Fruit fly (Drosophila melanogaster) whole organism, embryonic: ENCODE data around the gene form3.
A peak's percentile ranks its signal among the peaks of the same experiment; 100 is the strongest.

Experiments
- Atf6 ChIP-seq: fragments of 200-800 bp; sonication (Bioruptor generic); IDR thresholded peaks from 2 replicates; pipeline ENCODE4 v1.3.6; 2022; ENCODE audit warnings: missing biosample characterization, missing genetic modification characterization
- B-H2 ChIP-seq: fragments of 200-800 bp; sonication (Bioruptor generic); optimal IDR thresholded peaks from 2 replicates; lab custom pipeline; 2018; ENCODE audit warnings: missing biosample characterization, mild to moderate bottlenecking, missing genetic modification characterization
- Bgb ChIP-seq: fragments of 200-800 bp; sonication (Bioruptor generic); IDR thresholded peaks from 2 replicates; pipeline ENCODE4 v1.3.6; 2022; ENCODE audit warnings: missing biosample characterization, missing genetic modification characterization; ENCODE audit not compliant: partially characterized antibody
- CG10209 ChIP-seq: fragments of 200-800 bp; sonication (Bioruptor generic); optimal IDR thresholded peaks from 3 replicates; lab custom pipeline; 2017; ENCODE audit warnings: missing biosample characterization, mild to moderate bottlenecking, missing genetic modification characterization, missing genetic modification reagents
- CG11696 ChIP-seq: fragments of 200-800 bp; sonication (Bioruptor generic); IDR thresholded peaks from 2 replicates; pipeline ENCODE4 v1.3.6; 2022; ENCODE audit warnings: missing biosample characterization, missing genetic modification characterization
- CG14050 ChIP-seq: fragments of 200-800 bp; sonication (Bioruptor generic); IDR thresholded peaks from 3 replicates; pipeline ENCODE4 v1.3.6; 2022; ENCODE audit warnings: missing biosample characterization, missing genetic modification characterization
- CG15269 ChIP-seq: fragments of 200-800 bp; sonication (Bioruptor generic); optimal IDR thresholded peaks from 2 replicates; lab custom pipeline; 2018; ENCODE audit warnings: missing biosample characterization, mild to moderate bottlenecking, missing genetic modification characterization, moderate library complexity
- CG15514 ChIP-seq: fragments of 200-800 bp; sonication (Bioruptor generic); optimal IDR thresholded peaks from 3 replicates; lab custom pipeline; 2017; ENCODE audit warnings: missing biosample characterization, missing genetic modification characterization, mild to moderate bottlenecking, moderate library complexity, missing genetic modification reagents
- CG16779 ChIP-seq: fragments of 200-800 bp; sonication (Bioruptor generic); IDR thresholded peaks from 2 replicates; pipeline ENCODE4 v1.3.6; 2022; ENCODE audit warnings: missing biosample characterization, missing genetic modification characterization
- CG17385 ChIP-seq: fragments of 200-800 bp; sonication (Bioruptor generic); optimal IDR thresholded peaks from 3 replicates; lab custom pipeline; 2018; ENCODE audit warnings: missing biosample characterization, mild to moderate bottlenecking, missing genetic modification characterization
- CG17802 ChIP-seq: fragments of 200-800 bp; sonication (Bioruptor generic); optimal IDR thresholded peaks from 2 replicates; lab custom pipeline; 2018; ENCODE audit warnings: missing biosample characterization, mild to moderate bottlenecking, missing genetic modification characterization, moderate library complexity
- CG18262 ChIP-seq: fragments of 200-800 bp; optimal IDR thresholded peaks from 3 replicates; lab custom pipeline; 2019; ENCODE audit warnings: missing biosample characterization, mild to moderate bottlenecking, missing genetic modification characterization, moderate library complexity
- CG18599 ChIP-seq: fragments of 200-800 bp; sonication (Bioruptor generic); optimal IDR thresholded peaks from 3 replicates; lab custom pipeline; 2017; ENCODE audit warnings: missing biosample characterization, missing genetic modification characterization, mild to moderate bottlenecking, moderate library complexity, missing genetic modification reagents
- CG2875 ChIP-seq: fragments of 200-800 bp; sonication (Bioruptor generic); optimal IDR thresholded peaks from 2 replicates; lab custom pipeline; 2017; ENCODE audit warnings: missing biosample characterization, mild to moderate bottlenecking, missing genetic modification characterization, missing genetic modification reagents
- CG34224 ChIP-seq: fragments of 200-800 bp; sonication (Bioruptor generic); IDR thresholded peaks from 3 replicates; pipeline ENCODE4 v1.3.6; 2022; ENCODE audit warnings: missing biosample characterization, missing genetic modification characterization; ENCODE audit not compliant: partially characterized antibody
- CG4707 ChIP-seq: fragments of 200-800 bp; sonication (Bioruptor generic); optimal IDR thresholded peaks from 2 replicates; lab custom pipeline; 2018; ENCODE audit warnings: missing biosample characterization, mild to moderate bottlenecking, missing genetic modification characterization, moderate library complexity
- CG8089 ChIP-seq: fragments of 200-800 bp; sonication (Bioruptor generic); optimal IDR thresholded peaks from 3 replicates; lab custom pipeline; 2016; ENCODE audit warnings: missing biosample characterization, missing genetic modification characterization
- CG9817 ChIP-seq: fragments of 200-800 bp; sonication (Bioruptor generic); optimal IDR thresholded peaks from 2 replicates; lab custom pipeline; 2018; ENCODE audit warnings: missing biosample characterization, mild to moderate bottlenecking, missing genetic modification characterization, moderate library complexity
- Deaf1 ChIP-seq: fragments of 200-800 bp; optimal IDR thresholded peaks from 3 replicates; lab custom pipeline; 2019; ENCODE audit warnings: missing biosample characterization, mild to moderate bottlenecking, missing genetic modification characterization, moderate library complexity
- Elba2 ChIP-seq: fragments of 200-800 bp; sonication (Bioruptor generic); optimal IDR thresholded peaks from 3 replicates; lab custom pipeline; 2016; ENCODE audit warnings: missing biosample characterization, missing genetic modification characterization
- Fer3 ChIP-seq: fragments of 200-800 bp; sonication (Bioruptor generic); optimal IDR thresholded peaks from 2 replicates; lab custom pipeline; 2018; ENCODE audit warnings: missing biosample characterization, mild to moderate bottlenecking, missing genetic modification characterization, moderate library complexity
- NfI ChIP-seq: fragments of 200-800 bp; sonication (Bioruptor generic); optimal IDR thresholded peaks from 3 replicates; lab custom pipeline; 2018; ENCODE audit warnings: missing biosample characterization, mild to moderate bottlenecking, missing genetic modification characterization, moderate library complexity
- Sox100B ChIP-seq: fragments of 200-800 bp; sonication (Bioruptor generic); optimal IDR thresholded peaks from 3 replicates; lab custom pipeline; 2018; ENCODE audit warnings: missing biosample characterization, mild to moderate bottlenecking, missing genetic modification characterization
- TFAM ChIP-seq: fragments of 200-800 bp; sonication (Bioruptor generic); optimal IDR thresholded peaks from 2 replicates; lab custom pipeline; 2017; ENCODE audit warnings: missing biosample characterization, missing genetic modification characterization, inconsistent platforms
- Tbp ChIP-seq: fragments of >200 bp; optimal IDR thresholded peaks from 2 replicates; lab custom pipeline; 2018; ENCODE audit warnings: missing biosample characterization, missing genetic modification characterization
- ab ChIP-seq: fragments of 200-800 bp; sonication (Bioruptor generic); optimal IDR thresholded peaks from 2 replicates; lab custom pipeline; 2016; ENCODE audit warnings: missing biosample characterization, missing genetic modification characterization
- abd-A ChIP-seq: fragments of 200-800 bp; sonication (Bioruptor generic); optimal IDR thresholded peaks from 3 replicates; lab custom pipeline; 2019; ENCODE audit warnings: missing biosample characterization, mild to moderate bottlenecking, missing genetic modification characterization, moderate library complexity
- ac ChIP-seq: fragments of 200-800 bp; sonication (Bioruptor generic); optimal IDR thresholded peaks from 3 replicates; lab custom pipeline; 2017; ENCODE audit warnings: missing biosample characterization, mild to moderate bottlenecking, missing genetic modification characterization
- aop ChIP-seq: fragments of 200-800 bp; sonication (Bioruptor generic); IDR thresholded peaks from 2 replicates; pipeline ENCODE4 v1.3.6; 2022; ENCODE audit warnings: missing biosample characterization, missing genetic modification characterization
- ap ChIP-seq: fragments of 200-800 bp; sonication (Bioruptor generic); IDR thresholded peaks from 2 replicates; pipeline ENCODE4 v1.3.6; 2022; ENCODE audit warnings: missing biosample characterization, missing genetic modification characterization
- cwo ChIP-seq: fragments of 200-800 bp; sonication (Bioruptor generic); optimal IDR thresholded peaks from 3 replicates; lab custom pipeline; 2017; ENCODE audit warnings: missing biosample characterization, missing genetic modification characterization, mild to moderate bottlenecking, moderate library complexity, missing genetic modification reagents
- danr ChIP-seq: fragments of 200-800 bp; sonication (Bioruptor generic); IDR thresholded peaks from 2 replicates; pipeline ENCODE4 v1.3.6; 2022; ENCODE audit warnings: missing biosample characterization, missing genetic modification characterization
- dysf ChIP-seq: fragments of 200-800 bp; sonication (Bioruptor generic); IDR thresholded peaks from 3 replicates; pipeline ENCODE4 v1.3.6; 2022; ENCODE audit warnings: missing biosample characterization, missing genetic modification characterization
- esg ChIP-seq: fragments of 200-800 bp; sonication (Bioruptor generic); conservative IDR thresholded peaks from 2 replicates; pipeline ENCODE4 v1.3.6; 2022; ENCODE audit warnings: missing biosample characterization, missing genetic modification characterization
- gcm2 ChIP-seq: fragments of 200-800 bp; sonication (Bioruptor generic); optimal IDR thresholded peaks from 2 replicates; lab custom pipeline; 2016; ENCODE audit warnings: missing biosample characterization, missing genetic modification characterization
- h ChIP-seq: fragments of >200 bp; optimal IDR thresholded peaks from 2 replicates; lab custom pipeline; 2017
- jigr1 ChIP-seq: fragments of 200-800 bp; sonication (Bioruptor generic); IDR thresholded peaks from 3 replicates; pipeline ENCODE4 v1.3.6; 2022; ENCODE audit warnings: missing biosample characterization, missing genetic modification characterization
- kah ChIP-seq: fragments of 200-800 bp; sonication (Bioruptor generic); optimal IDR thresholded peaks from 2 replicates; lab custom pipeline; 2018; ENCODE audit warnings: missing biosample characterization, mild to moderate bottlenecking, missing genetic modification characterization
- nerfin-1 ChIP-seq: fragments of 200-800 bp; sonication (Bioruptor generic); optimal IDR thresholded peaks from 3 replicates; lab custom pipeline; 2019; ENCODE audit warnings: missing biosample characterization, mild to moderate bottlenecking, missing genetic modification characterization, moderate library complexity
- pan ChIP-seq, 4 experiments: fragments of >200 bp in 3 of 4; fragments of 200-800 bp in 1 of 4; sonication (Bioruptor generic) in 1 of 4; optimal IDR thresholded peaks in 3 of 4; IDR thresholded peaks in 1 of 4; 2 replicates each; pipeline versions ENCODE4 v1.3.6 to Lab custom; 2017 to 2022; ENCODE audit warnings: missing biosample characterization in 2 of 4, missing genetic modification characterization in 2 of 4, mixed read lengths in 1 of 4
- pzg ChIP-seq: fragments of 200-800 bp; sonication (Bioruptor generic); optimal IDR thresholded peaks from 3 replicates; lab custom pipeline; 2018; ENCODE audit warnings: missing biosample characterization, mild to moderate bottlenecking, missing genetic modification characterization, moderate library complexity
- sd ChIP-seq: fragments of 200-800 bp; sonication (Bioruptor generic); optimal IDR thresholded peaks from 3 replicates; lab custom pipeline; 2018; ENCODE audit warnings: missing biosample characterization, mild to moderate bottlenecking, missing genetic modification characterization, moderate library complexity
- seq ChIP-seq: fragments of 200-800 bp; sonication (Bioruptor generic); IDR thresholded peaks from 2 replicates; pipeline ENCODE4 v1.3.6; 2022; ENCODE audit warnings: missing biosample characterization, missing genetic modification characterization
- slbo ChIP-seq: fragments of 200-800 bp; sonication (Bioruptor generic); IDR thresholded peaks from 2 replicates; pipeline ENCODE4 v1.3.6; 2022; ENCODE audit warnings: missing biosample characterization, missing genetic modification characterization
- sna ChIP-seq: fragments of 200-800 bp; sonication (Bioruptor generic); IDR thresholded peaks from 2 replicates; pipeline ENCODE4 v1.3.6; 2022; ENCODE audit warnings: missing biosample characterization, missing genetic modification characterization; ENCODE audit not compliant: partially characterized antibody
- so ChIP-seq: fragments of 200-800 bp; sonication (Bioruptor generic); IDR thresholded peaks from 3 replicates; pipeline ENCODE4 v1.3.6; 2022; ENCODE audit warnings: missing biosample characterization, missing genetic modification characterization
- toy ChIP-seq: fragments of 200-800 bp; sonication (Bioruptor generic); IDR thresholded peaks from 2 replicates; pipeline ENCODE4 v1.3.6; 2022; ENCODE audit warnings: missing biosample characterization, missing genetic modification characterization
- vvl ChIP-seq: fragments of 200-800 bp; sonication (Bioruptor generic); IDR thresholded peaks from 2 replicates; pipeline ENCODE4 v1.3.6; 2022; ENCODE audit warnings: missing biosample characterization, missing genetic modification characterization
- wek ChIP-seq: fragments of 200-800 bp; sonication (Bioruptor generic); optimal IDR thresholded peaks from 3 replicates; lab custom pipeline; 2018; ENCODE audit warnings: missing biosample characterization, mild to moderate bottlenecking, missing genetic modification characterization, moderate library complexity
- z ChIP-seq: fragments of 200-800 bp; sonication (Bioruptor generic); IDR thresholded peaks from 3 replicates; pipeline ENCODE4 v1.3.6; 2022; ENCODE audit warnings: missing biosample characterization, missing genetic modification characterization

Gene form3

DNA sequence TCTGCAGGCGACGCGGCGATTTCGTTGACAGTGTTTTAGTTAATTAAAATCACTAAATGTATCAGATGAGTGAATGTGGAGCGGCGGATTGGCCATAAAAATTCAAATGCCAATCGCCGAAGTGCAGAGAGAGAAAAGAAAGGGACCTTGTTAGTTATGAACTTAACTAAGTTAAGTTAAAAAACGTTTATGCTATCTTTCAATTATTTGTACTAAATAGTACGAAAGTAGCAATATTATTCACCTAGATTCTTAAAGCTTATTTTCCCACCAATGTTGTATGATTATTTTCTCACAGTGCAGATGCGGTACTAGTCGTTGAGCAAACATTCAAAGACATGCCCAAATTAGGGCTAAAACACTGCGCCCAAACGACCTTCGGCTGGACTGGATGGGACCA, 3.9 kb upstream of the form3 start (continued):
- TF ChIP-seq ac (no peak), CG17802 (tag; lab: Kevin White, UChicago) (peak; percentile 36), TFAM (GFP tag; lab: Kevin White, UChicago) (no peak), dysf (GFP tag; lab: Robert Waterston, UW) (peak; percentile 86), CG15269 (tag; lab: Kevin White, UChicago) (peak; percentile 76), kah (GFP tag; lab: Kevin White, UChicago) (peak; percentile 68), CG18262 (tag; lab: Kevin White, UChicago) (peak; percentile 76), aop (no peak), CG18599 (peak; percentile 69), CG16779 (no peak), danr (GFP tag; lab: Robert Waterston, UW) (0 out of 2 replicates have a peak, but pooled peaks have one; percentile 26), Tbp (GFP tag; lab: Kevin White, UChicago) (no peak), Fer3 (tag; lab: Kevin White, UChicago) (peak; percentile 65), nerfin-1 (tag; lab: Kevin White, UChicago) (peak; percentile 80), gcm2 (no peak), sd (tag; lab: Kevin White, UChicago) (peak; percentile 22), CG17385 (GFP tag; lab: Kevin White, UChicago) (peak; percentile 52), Sox100B (GFP tag; lab: Kevin White, UChicago) (peak; percentile 71), ab (GFP tag; lab: Kevin White, UChicago) (no peak), cwo (GFP tag; lab: Kevin White, UChicago) (peak; percentile 60), toy (GFP tag; lab: Robert Waterston, UW) (no peak), z (GFP tag; lab: Robert Waterston, UW) (no peak), CG2875 (no peak), B-H2 (GFP tag; lab: Kevin White, UChicago) (no peak), CG15514 (GFP tag; lab: Kevin White, UChicago) (peak; percentile 30), jigr1 (GFP tag; lab: Robert Waterston, UW) (peak; percentile 63; the same call in 1 of the 3 replicates), pan (optimal IDR thresholded peaks at IDR 0.05; lab: Kevin White, UChicago) (no peak), pan (GFP tag; optimal IDR thresholded peaks at IDR 0.05 in 1 of 2, IDR thresholded peaks at IDR 0.05 in 1 of 2) (peak in 1 of 2 experiments; percentile 89), sna (GFP tag; lab: Robert Waterston, UW) (no peak), CG9817 (tag; lab: Kevin White, UChicago) (peak; percentile 22), CG10209 (peak; percentile 32), NfI (GFP tag; lab: Kevin White, UChicago) (peak; percentile 34), so (peak; percentile 67; the same call in 2 of the 3 replicates), CG34224 (no peak), seq (peak; percentile 40; the same call in 1 of the 2 replicates), Bgb (GFP tag; lab: Robert Waterston, UW) (no peak), Atf6 (GFP tag; lab: Robert Waterston, UW) (no peak; the same call in 1 of the 2 replicates), CG14050 (GFP tag; lab: Robert Waterston, UW) (peak; percentile 57; the same call in 2 of the 3 replicates), wek (GFP tag; lab: Kevin White, UChicago) (no peak), esg (GFP tag; lab: Robert Waterston, UW) (peak; percentile 57), Elba2 (GFP tag; lab: Kevin White, UChicago) (no peak), h (lab: Kevin White, UChicago) (no peak), CG4707 (no peak), ap (peak; percentile 60), Deaf1 (peak; percentile 24), CG8089 (no peak), abd-A (tag; lab: Kevin White, UChicago) (peak; percentile 60), CG11696 (peak; percentile 45; the same call in 1 of the 2 replicates), vvl (GFP tag; lab: Robert Waterston, UW) (peak; percentile 90), pzg (GFP tag; lab: Kevin White, UChicago) (no peak), slbo (GFP tag; lab: Robert Waterston, UW) (peak; percentile 51)
